Worm (Caenorhabditis elegans) whole organism, L2 larva: ENCODE data around the gene unc-70.

ENCODE experiments used
- F13H6.1 ChIP-seq: sonication (generic microtip); optimal IDR thresholded peaks from 2 replicates; lab custom pipeline; 2016; ENCODE audit warnings: missing genetic modification characterization, missing compliant biosample characterization
- aly-2 ChIP-seq: fragments of 150-350 bp; optimal IDR thresholded peaks from 2 replicates; lab custom pipeline; 2014; ENCODE audit warnings: missing biosample characterization, missing genetic modification characterization
- nhr-11 ChIP-seq: fragments of 150-350 bp; optimal IDR thresholded peaks from 2 replicates; lab custom pipeline; 2014; ENCODE audit warnings: missing biosample characterization, missing genetic modification characterization
- nhr-237 ChIP-seq: fragments of 150-350 bp; optimal IDR thresholded peaks from 2 replicates; lab custom pipeline; 2014; ENCODE audit warnings: missing biosample characterization, missing genetic modification characterization
- skn-1 ChIP-seq: sonication (generic microtip); optimal IDR thresholded peaks from 2 replicates; lab custom pipeline; 2017; ENCODE audit warnings: missing biosample characterization, missing genetic modification characterization
- unc-39 ChIP-seq: fragments of 150-350 bp; optimal IDR thresholded peaks from 2 replicates; lab custom pipeline; 2014; ENCODE audit warnings: missing biosample characterization, missing genetic modification characterization

DNA sequence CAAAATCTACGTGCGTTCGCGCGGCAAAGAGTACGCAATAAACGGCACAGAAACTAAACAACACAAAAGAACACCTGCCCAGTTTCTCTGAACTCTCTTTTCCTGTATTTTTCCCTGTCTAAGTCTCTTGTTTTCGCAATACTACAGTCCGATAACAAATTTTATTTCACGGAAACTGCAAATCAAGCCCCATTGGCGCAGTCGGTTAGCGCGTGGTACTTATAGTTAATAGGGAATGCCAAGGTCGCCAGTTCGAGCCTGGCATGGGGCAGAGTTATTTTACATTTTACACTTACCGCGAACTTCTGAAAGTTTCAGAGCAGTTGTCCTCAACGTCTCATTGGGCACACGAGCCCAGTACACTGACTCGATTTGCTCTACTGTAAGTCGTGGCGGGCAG, 36.1 kb downstream of the unc-70 start:
- TF ChIP-seq F13H6.1 (tag; lab: Kevin White, UChicago) = no peak
- no peak for TF ChIP-seq nhr-237 (tag; lab: Kevin White, UChicago)
- TF ChIP-seq skn-1 (tag; lab: Kevin White, UChicago) = no peak
- TF ChIP-seq unc-39 (tag; lab: Kevin White, UChicago) = no peak
- TF ChIP-seq aly-2 (tag; lab: Kevin White, UChicago) = no peak
- no peak for TF ChIP-seq nhr-11 (tag; lab: Kevin White, UChicago)
